Worm (Caenorhabditis elegans) whole organism, young adult: Measurements from ENCODE around the gene clec-85.

Experiments
- B0035.1 ChIP-seq: sonication (generic microtip); optimal IDR thresholded peaks from 2 replicates; lab custom pipeline; 2016; ENCODE audit warnings: missing genetic modification characterization, mild to moderate bottlenecking, missing compliant biosample characterization, missing genotype, missing genetic modification reagents
- B0336.3 ChIP-seq: fragments of 200-800 bp; sonication (Bioruptor generic); IDR thresholded peaks from 2 replicates; pipeline ENCODE4 v1.3.6; 2022; ENCODE audit warnings: missing genetic modification characterization, missing compliant biosample characterization
- D2030.7 ChIP-seq: fragments of 200-800 bp; sonication (Bioruptor generic); IDR thresholded peaks from 2 replicates; pipeline ENCODE4 v1.3.6; 2022; ENCODE audit warnings: missing genetic modification reagents, missing genetic modification characterization, missing compliant biosample characterization
- F22D6.2 ChIP-seq: sonication (generic microtip); optimal IDR thresholded peaks from 2 replicates; lab custom pipeline; 2016; ENCODE audit warnings: mild to moderate bottlenecking, missing genetic modification characterization, missing compliant biosample characterization
- F23B12.7 ChIP-seq: sonication (generic microtip); optimal IDR thresholded peaks from 2 replicates; lab custom pipeline; 2017; ENCODE audit warnings: missing genetic modification characterization, mild to moderate bottlenecking, missing compliant biosample characterization, antibody characterized with exemption, moderate library complexity; ENCODE audit not compliant: insufficient read depth
- F49E8.2 ChIP-seq: sonication (generic microtip); optimal IDR thresholded peaks from 3 replicates; lab custom pipeline; 2017; ENCODE audit warnings: missing genetic modification characterization, mild to moderate bottlenecking, missing compliant biosample characterization, antibody characterized with exemption, moderate library complexity; ENCODE audit not compliant: insufficient read depth
- F52B5.7 ChIP-seq: sonication (generic microtip); optimal IDR thresholded peaks from 2 replicates; lab custom pipeline; 2016; ENCODE audit warnings: mild to moderate bottlenecking, missing genetic modification characterization, missing compliant biosample characterization
- K11D2.4 ChIP-seq: fragments of 200-800 bp; sonication (Bioruptor generic); IDR thresholded peaks from 2 replicates; pipeline ENCODE4 v1.3.6; 2022; ENCODE audit warnings: missing genetic modification reagents, missing genetic modification characterization, missing compliant biosample characterization
- T26A5.8 ChIP-seq: sonication (generic microtip); optimal IDR thresholded peaks from 2 replicates; lab custom pipeline; 2016; ENCODE audit warnings: missing genetic modification characterization, missing compliant biosample characterization
- Y95B8A.8 ChIP-seq: fragments of 200-800 bp; sonication (Bioruptor generic); IDR thresholded peaks from 2 replicates; pipeline ENCODE4 v1.3.6; 2022; ENCODE audit warnings: missing genetic modification reagents, missing genetic modification characterization, missing compliant biosample characterization
- akir-1 ChIP-seq: fragments of 200-800 bp; sonication (Bioruptor generic); optimal IDR thresholded peaks from 2 replicates; lab custom pipeline; 2018; ENCODE audit warnings: mild to moderate bottlenecking, missing genetic modification characterization, moderate library complexity, missing compliant biosample characterization
- aptf-3 ChIP-seq: fragments of 200-800 bp; sonication (Bioruptor generic); IDR thresholded peaks from 2 replicates; pipeline ENCODE4 v1.3.6; 2022; ENCODE audit warnings: missing genetic modification characterization, missing compliant biosample characterization
- athp-1 ChIP-seq: sonication (generic microtip); optimal IDR thresholded peaks from 2 replicates; lab custom pipeline; 2017; ENCODE audit warnings: mild to moderate bottlenecking, missing genetic modification characterization, missing compliant biosample characterization
- bed-2 ChIP-seq: fragments of 200-800 bp; sonication (Bioruptor generic); IDR thresholded peaks from 2 replicates; pipeline ENCODE4 v1.3.6; 2022; ENCODE audit warnings: missing genetic modification reagents, missing genetic modification characterization, missing compliant biosample characterization
- ceh-40 ChIP-seq: fragments of 200-800 bp; sonication (Bioruptor generic); IDR thresholded peaks from 2 replicates; pipeline ENCODE4 v1.3.6; 2022; ENCODE audit warnings: missing genetic modification characterization, missing compliant biosample characterization
- ceh-58 ChIP-seq: fragments of 200-800 bp; sonication (Bioruptor generic); IDR thresholded peaks from 2 replicates; pipeline ENCODE4 v1.3.6; 2022; ENCODE audit warnings: missing genetic modification characterization, missing compliant biosample characterization
- ceh-91 ChIP-seq: fragments of 200-800 bp; sonication (Bioruptor generic); IDR thresholded peaks from 2 replicates; pipeline ENCODE4 v1.3.6; 2022; ENCODE audit warnings: missing genetic modification reagents, missing genetic modification characterization, missing compliant biosample characterization
- ets-4 ChIP-seq: fragments of 200-800 bp; sonication (Bioruptor generic); optimal IDR thresholded peaks from 2 replicates; lab custom pipeline; 2018; ENCODE audit warnings: mild to moderate bottlenecking, missing genetic modification characterization, missing compliant biosample characterization
- lin-35 ChIP-seq, 3 experiments: fragments of 150-350 bp in 2 of 3; sonication (generic microtip) in 1 of 3; optimal IDR thresholded peaks; 2 replicates each; lab custom pipeline; 2014 to 2018; ENCODE audit warnings: missing biosample characterization in 3 of 3, missing genetic modification characterization in 3 of 3, missing genetic modification reagents in 3 of 3
- lin-54 ChIP-seq: fragments of 200-800 bp; sonication (Bioruptor generic); optimal IDR thresholded peaks from 2 replicates; lab custom pipeline; 2018; ENCODE audit warnings: mild to moderate bottlenecking, missing genetic modification characterization, missing compliant biosample characterization
- lir-1 ChIP-seq: fragments of 200-800 bp; sonication (Bioruptor generic); conservative IDR thresholded peaks from 2 replicates; pipeline ENCODE4 v1.3.6; 2022; ENCODE audit warnings: missing genetic modification reagents, missing genetic modification characterization, missing compliant biosample characterization
- lsy-27 ChIP-seq: sonication (generic microtip); optimal IDR thresholded peaks from 2 replicates; lab custom pipeline; 2017; ENCODE audit warnings: missing genetic modification characterization, mild to moderate bottlenecking, missing compliant biosample characterization, antibody characterized with exemption, missing genotype, borderline replicate concordance; ENCODE audit not compliant: insufficient read depth
- madf-6 ChIP-seq: fragments of 200-800 bp; sonication (Bioruptor generic); IDR thresholded peaks from 2 replicates; pipeline ENCODE4 v1.3.6; 2022; ENCODE audit warnings: missing genetic modification reagents, missing genetic modification characterization, missing compliant biosample characterization
- mcd-1 ChIP-seq: fragments of 200-800 bp; sonication (Bioruptor generic); IDR thresholded peaks from 2 replicates; pipeline ENCODE4 v1.3.6; 2022; ENCODE audit warnings: missing genetic modification reagents, missing genetic modification characterization, missing compliant biosample characterization
- mel-28 ChIP-seq: sonication (generic microtip); optimal IDR thresholded peaks from 2 replicates; lab custom pipeline; 2016; ENCODE audit warnings: borderline replicate concordance, mild to moderate bottlenecking, missing genetic modification characterization, missing compliant biosample characterization
- nfya-1 ChIP-seq: sonication (generic microtip); optimal IDR thresholded peaks from 2 replicates; lab custom pipeline; 2017; ENCODE audit warnings: antibody characterized with exemption, missing compliant biosample characterization, missing genetic modification characterization, borderline replicate concordance; ENCODE audit not compliant: insufficient read depth
- nfya-2 ChIP-seq: fragments of 200-800 bp; sonication (Bioruptor generic); IDR thresholded peaks from 2 replicates; pipeline ENCODE4 v1.3.6; 2022; ENCODE audit warnings: missing genetic modification reagents, missing genetic modification characterization, missing compliant biosample characterization
- nhr-120 ChIP-seq: fragments of 200-800 bp; sonication (Bioruptor generic); IDR thresholded peaks from 2 replicates; pipeline ENCODE4 v1.3.6; 2022; ENCODE audit warnings: missing genetic modification characterization, missing compliant biosample characterization
- nhr-27 ChIP-seq: fragments of 200-800 bp; sonication (Bioruptor generic); optimal IDR thresholded peaks from 2 replicates; lab custom pipeline; 2018; ENCODE audit warnings: mild to moderate bottlenecking, missing genetic modification characterization, moderate library complexity, missing compliant biosample characterization
- sea-2 ChIP-seq: fragments of 200-800 bp; sonication (Bioruptor generic); IDR thresholded peaks from 2 replicates; pipeline ENCODE4 v1.3.6; 2022; ENCODE audit warnings: missing genetic modification characterization, missing compliant biosample characterization
- somi-1 ChIP-seq: fragments of 200-800 bp; sonication (Bioruptor generic); optimal IDR thresholded peaks from 2 replicates; lab custom pipeline; 2018; ENCODE audit warnings: mild to moderate bottlenecking, missing genetic modification characterization, missing compliant biosample characterization
- sptf-2 ChIP-seq: fragments of 200-800 bp; sonication (Bioruptor generic); optimal IDR thresholded peaks from 2 replicates; lab custom pipeline; 2018; ENCODE audit warnings: mild to moderate bottlenecking, missing genetic modification characterization, missing compliant biosample characterization
- xnd-1 ChIP-seq: sonication (generic microtip); optimal IDR thresholded peaks from 2 replicates; lab custom pipeline; 2016; ENCODE audit warnings: missing genotype, missing genetic modification reagents, missing genetic modification characterization, missing compliant biosample characterization
- zfh-2 ChIP-seq: fragments of 200-800 bp; sonication (Bioruptor generic); conservative IDR thresholded peaks from 2 replicates; pipeline ENCODE4 v1.3.6; 2022; ENCODE audit warnings: missing genetic modification reagents, missing genetic modification characterization, missing compliant biosample characterization
- zim-3 ChIP-seq: sonication (generic microtip); optimal IDR thresholded peaks from 2 replicates; lab custom pipeline; 2017; ENCODE audit warnings: mild to moderate bottlenecking, missing genetic modification characterization, moderate library complexity, missing compliant biosample characterization
- ztf-18 ChIP-seq: sonication (generic microtip); optimal IDR thresholded peaks from 2 replicates; lab custom pipeline; 2016; ENCODE audit warnings: missing genotype, mild to moderate bottlenecking, missing genetic modification characterization, missing compliant biosample characterization
- ztf-25 ChIP-seq: fragments of 200-800 bp; sonication (Bioruptor generic); IDR thresholded peaks from 2 replicates; pipeline ENCODE4 v1.3.6; 2022; ENCODE audit warnings: missing genetic modification reagents, missing genetic modification characterization, missing compliant biosample characterization
- ztf-26 ChIP-seq: sonication (generic microtip); optimal IDR thresholded peaks from 2 replicates; lab custom pipeline; 2017; ENCODE audit warnings: missing genetic modification characterization, missing compliant biosample characterization
- ztf-6 ChIP-seq: fragments of 200-800 bp; sonication (Bioruptor generic); IDR thresholded peaks from 2 replicates; pipeline ENCODE4 v1.3.6; 2022; ENCODE audit warnings: missing genetic modification reagents, missing genetic modification characterization, missing compliant biosample characterization

The clec-85 gene

DNA sequence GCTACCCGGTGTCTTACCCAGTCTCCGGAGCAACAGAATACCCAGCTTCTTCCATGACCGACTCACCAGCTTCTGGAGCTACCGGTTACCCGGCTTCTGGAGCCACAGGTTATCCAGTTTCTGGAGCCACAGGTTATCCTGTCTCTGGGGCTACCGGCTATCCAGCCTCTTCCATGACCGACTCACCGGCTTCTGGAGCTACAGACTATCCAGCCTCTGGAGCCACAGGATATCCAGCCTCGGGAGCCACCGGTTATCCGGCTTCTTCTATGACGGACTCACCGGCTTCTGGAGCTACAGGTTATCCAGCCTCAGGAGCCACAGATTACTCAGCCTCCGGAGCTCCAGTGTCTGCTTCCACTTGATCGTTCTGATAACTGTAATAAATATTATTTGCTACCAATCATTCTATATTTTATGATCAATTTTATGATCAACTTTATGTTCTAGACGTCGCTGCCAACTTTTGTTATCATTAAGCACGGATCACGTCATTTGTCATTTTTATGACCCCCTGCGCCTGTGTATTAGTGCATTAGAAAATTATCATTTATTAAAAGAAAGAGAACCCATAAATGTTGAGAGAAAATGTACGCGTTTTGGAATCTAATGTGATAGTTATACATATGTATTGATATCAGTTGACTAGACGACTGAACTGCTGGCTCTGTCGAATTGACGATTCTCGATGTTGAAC lies 4.5 kb downstream of the clec-85 start (continued):
- TF ChIP-seq zfh-2 (peak; percentile 66), D2030.7 (no peak), lir-1 (GFP tag; lab: Robert Waterston, UW) (no peak), mel-28 (tag; lab: Kevin White, UChicago) (no peak), ceh-58 (GFP tag; lab: Robert Waterston, UW) (no peak), nfya-2 (GFP tag; lab: Robert Waterston, UW) (no peak), ztf-18 (tag; lab: Kevin White, UChicago) (no peak), ets-4 (GFP tag; lab: Kevin White, UChicago) (no peak), xnd-1 (no peak), F23B12.7 (tag; lab: Kevin White, UChicago) (no peak)

DNA sequence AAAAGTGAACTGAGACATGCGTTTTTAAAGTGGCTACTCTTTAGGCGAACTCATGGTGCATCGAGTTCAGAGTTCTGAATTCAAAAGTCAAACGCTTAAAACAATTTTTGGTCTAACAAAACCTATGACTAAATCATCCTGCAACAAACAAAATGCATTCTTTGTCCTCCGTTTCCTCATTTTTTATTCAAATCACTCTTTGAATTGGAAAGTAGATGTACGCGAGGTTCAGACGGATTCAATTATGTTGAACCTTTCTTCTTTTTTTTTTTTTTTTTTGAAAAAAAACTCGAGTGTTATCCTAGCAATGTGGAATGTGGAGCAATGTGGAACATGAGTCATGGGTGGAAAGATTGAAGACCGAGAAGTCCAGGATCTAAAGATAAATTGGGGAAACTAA lies 8.0 kb downstream of the clec-85 start:
- no peak for TF ChIP-seq F22D6.2
- TF ChIP-seq, all 124 proteins: peak for 0

DNA sequence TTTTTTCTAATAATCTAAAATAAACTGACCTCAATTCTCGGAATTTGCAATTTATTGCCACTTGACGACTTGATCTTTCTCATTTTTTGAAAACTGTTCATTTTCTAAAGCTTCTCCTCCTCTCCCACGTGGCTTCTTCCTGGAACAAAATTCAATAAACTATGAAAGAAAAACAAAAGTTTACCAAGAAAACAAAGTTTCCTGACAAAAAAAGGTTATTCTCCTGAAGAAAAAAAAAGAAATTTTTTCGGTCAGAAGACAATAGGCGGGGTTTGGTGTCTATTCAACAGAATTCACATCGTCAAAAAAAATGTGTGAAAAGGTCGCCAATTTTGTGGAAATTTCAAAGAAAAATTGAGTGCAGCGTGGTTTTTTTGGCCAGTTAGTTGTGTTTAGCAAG lies 14.1 kb downstream of the clec-85 start, which contains the start of gene Y54G2A.16:
Gene Y54G2A.16, minus strand, starts transcription at position 101 of the 400 bp plus-strand sequence.
- TF ChIP-seq B0336.3 (GFP tag; lab: Robert Waterston, UW) = no peak
- TF ChIP-seq sea-2 (GFP tag; lab: Robert Waterston, UW) = no peak
- no peak for TF ChIP-seq zim-3 (tag; lab: Kevin White, UChicago)
- TF ChIP-seq F52B5.7 = no peak
- no peak for TF ChIP-seq nfya-1 (tag; lab: Kevin White, UChicago)
- no peak for TF ChIP-seq ceh-40
- TF ChIP-seq lin-35 (GFP tag; optimal IDR thresholded peaks at IDR 0.05; lab: Kevin White, UChicago) = no peak

DNA sequence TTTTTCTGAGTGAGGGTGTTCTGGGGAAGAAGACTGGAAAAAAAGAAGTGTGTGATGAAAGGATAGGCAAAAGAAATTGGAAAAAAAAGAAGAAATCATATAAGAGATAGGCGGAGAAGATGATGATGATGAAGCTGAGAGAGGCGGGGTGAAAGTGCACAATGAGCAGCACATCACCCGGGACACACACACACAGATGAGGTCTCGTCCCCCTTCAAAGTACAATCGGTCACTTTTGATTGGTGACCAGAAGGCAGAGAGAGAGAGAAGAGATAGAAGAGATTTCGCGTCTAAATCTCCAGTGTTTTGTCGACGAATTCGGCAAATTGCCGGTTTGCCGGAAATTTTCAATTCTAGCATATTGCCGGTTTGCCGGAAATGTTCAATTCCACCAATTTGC lies 34.6 kb downstream of the clec-85 start:
- TF ChIP-seq lsy-27 (no peak), bed-2 (GFP tag; lab: Robert Waterston, UW) (no peak), nhr-120 (GFP tag; lab: Robert Waterston, UW) (no peak), ztf-26 (tag; lab: Kevin White, UChicago) (no peak), akir-1 (GFP tag; lab: Kevin White, UChicago) (no peak), mcd-1 (GFP tag; lab: Robert Waterston, UW) (no peak), aptf-3 (no peak), K11D2.4 (GFP tag; lab: Robert Waterston, UW) (no peak), lin-54 (GFP tag; lab: Kevin White, UChicago) (no peak)

DNA sequence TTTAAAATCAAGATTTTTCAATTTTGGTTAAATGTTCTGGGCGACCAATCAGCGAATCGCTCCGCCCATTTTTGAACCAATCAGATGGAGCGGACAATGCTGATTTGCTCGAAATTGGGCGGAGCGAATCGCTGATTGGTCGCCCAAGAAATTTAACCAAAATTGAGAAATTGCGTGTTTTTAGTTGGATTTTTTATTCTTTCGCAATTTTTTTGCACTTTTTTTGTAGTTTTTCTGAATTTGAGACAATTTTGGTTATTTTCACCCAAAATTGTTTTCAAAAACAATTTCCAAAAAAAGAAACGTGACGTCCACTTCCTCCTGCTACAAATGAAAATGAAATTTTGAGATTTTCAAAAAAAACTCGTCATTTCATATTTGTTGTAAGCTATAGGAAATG lies 36.0 kb downstream of the clec-85 start, which contains the start of gene dml-1:
Gene dml-1, plus strand, starts transcription at position 301 of the 400 bp plus-strand sequence.
- TF ChIP-seq lin-35 (GFP tag; optimal IDR thresholded peaks at IDR 0.05; lab: Kevin White, UChicago) (no peak), sptf-2 (no peak), T26A5.8 (no peak), B0035.1 (tag; lab: Kevin White, UChicago) (no peak), ztf-6 (GFP tag; lab: Robert Waterston, UW) (no peak), F49E8.2 (tag; lab: Kevin White, UChicago) (no peak), F23B12.7 (tag; lab: Kevin White, UChicago) (no peak), ceh-91 (GFP tag; lab: Robert Waterston, UW) (no peak), nhr-27 (tag; lab: Kevin White, UChicago) (no peak), athp-1 (no peak), somi-1 (GFP tag; lab: Kevin White, UChicago) (no peak), madf-6 (GFP tag; lab: Robert Waterston, UW) (no peak), ztf-25 (GFP tag; lab: Robert Waterston, UW) (no peak), Y95B8A.8 (GFP tag; lab: Robert Waterston, UW) (no peak)
